Worm (Caenorhabditis elegans): ENCODE results near the gene F19B6.3.

Gene F19B6.3

ce11 chrIV:12361392-12362092, 34.5 kb downstream of the F19B6.3 start, which contains the start of the genes ccr-4 and ZC518.8 (continued):
- TF ChIP-seq ceh-82 (tag; optimal IDR thresholded peaks at IDR 0.05) (no peak), lin-39 (tag; optimal IDR thresholded peaks at IDR 0.05) (no peak), F37D6.2 (tag; optimal IDR thresholded peaks at IDR 0.05) (no peak)

ce11 chrIV:12364964-12365363, 37.9 kb downstream of the F19B6.3 start:
- TF ChIP-seq nhr-6 (tag; optimal IDR thresholded peaks at IDR 0.05) (no peak), lin-15B (tag; optimal IDR thresholded peaks at IDR 0.05) (no peak), unc-130 (GFP tag; optimal IDR thresholded peaks at IDR 0.05) (no peak), rbr-2 (tag; optimal IDR thresholded peaks at IDR 0.05) (peak; percentile 18), hif-1 (tag; optimal IDR thresholded peaks at IDR 0.05) (peak in 1 of 2 experiments; percentile 18), nhr-41 (GFP tag; IDR thresholded peaks at IDR 0.05) (no peak), dmd-6 (GFP tag; IDR thresholded peaks at IDR 0.05) (0 out of 2 replicates have a peak, but pooled peaks have one; percentile 6), mxl-2 (GFP tag; conservative IDR thresholded peaks at IDR 0.05) (no peak), hlh-30 (tag; optimal IDR thresholded peaks at IDR 0.05; ENCODE audit: insufficient read depth) (peak; percentile 43), ctbp-1 (GFP tag; IDR thresholded peaks at IDR 0.05) (no peak), ZK546.5 (tag; optimal IDR thresholded peaks at IDR 0.05) (no peak), F10B5.3 (tag; optimal IDR thresholded peaks at IDR 0.05) (no peak), hlh-11 (tag; optimal IDR thresholded peaks at IDR 0.05) (peak; percentile 68), ztf-7 (tag; optimal IDR thresholded peaks at IDR 0.05) (no peak), dpl-1 (GFP tag; optimal IDR thresholded peaks at IDR 0.05) (peak; percentile 8), zfp-2 (tag; optimal IDR thresholded peaks at IDR 0.05) (no peak), set-16 (GFP tag; IDR thresholded peaks at IDR 0.05) (peak; percentile 26; the same call in 1 of the 2 replicates), daf-16 (GFP tag; optimal IDR thresholded peaks at IDR 0.05) (no peak), daf-16 (tag; optimal IDR thresholded peaks at IDR 0.05) (peak; percentile 18), mep-1 (tag; optimal IDR thresholded peaks at IDR 0.05) (peak; percentile 19), F49E8.2 (tag; optimal IDR thresholded peaks at IDR 0.05; ENCODE audit: borderline replicate concordance) (no peak), egl-43 (GFP tag; IDR thresholded peaks at IDR 0.05) (0 out of 2 replicates have a peak, but pooled peaks have one; percentile 10), nhr-237 (tag; optimal IDR thresholded peaks at IDR 0.05) (no peak), F37D6.2 (tag; optimal IDR thresholded peaks at IDR 0.05) (no peak), zip-11 (GFP tag; IDR thresholded peaks at IDR 0.05) (no peak), D1046.2 (GFP tag; IDR thresholded peaks at IDR 0.05) (no peak), pha-4 (GFP tag; IDR thresholded peaks at IDR 0.05) (no peak), pha-4 (tag; optimal IDR thresholded peaks at IDR 0.05) (no peak), madf-9 (GFP tag; conservative IDR thresholded peaks at IDR 0.05) (no peak), T26A8.4 (GFP tag; IDR thresholded peaks at IDR 0.05) (no peak; the same call in 1 of the 2 replicates), hmg-1.1 (GFP tag; IDR thresholded peaks at IDR 0.05) (peak; percentile 56; the same call in 1 of the 2 replicates), mdt-29 (GFP tag; IDR thresholded peaks at IDR 0.05) (no peak), jun-1 (tag; optimal IDR thresholded peaks at IDR 0.05) (no peak), Y48G9A.11 (GFP tag; IDR thresholded peaks at IDR 0.05) (no peak), unc-39 (tag; optimal IDR thresholded peaks at IDR 0.05) (no peak), ceh-28 (tag; optimal IDR thresholded peaks at IDR 0.05) (no peak), fkh-10 (GFP tag; optimal IDR thresholded peaks at IDR 0.05) (peak; percentile 35), daf-8 (GFP tag; IDR thresholded peaks at IDR 0.05) (no peak), lsy-2 (tag; optimal IDR thresholded peaks at IDR 0.05) (peak; percentile 31 to 34), mdl-1 (tag; optimal IDR thresholded peaks at IDR 0.05) (peak in 1 of 2 experiments; percentile 38), daf-12 (tag; optimal IDR thresholded peaks at IDR 0.05) (no peak), mxl-3 (GFP tag; optimal IDR thresholded peaks at IDR 0.05) (peak; percentile 26), cey-2 (tag; optimal IDR thresholded peaks at IDR 0.05; ENCODE audit: borderline replicate concordance, insufficient read depth) (no peak), aha-1 (tag) (peak; percentile 65), ceh-32 (tag; optimal IDR thresholded peaks at IDR 0.05; ENCODE audit: poor library complexity) (no peak), F26F4.8 (GFP tag; conservative IDR thresholded peaks at IDR 0.05) (no peak)
